Fruit fly (Drosophila melanogaster): Measurements from ENCODE around the gene CG7550.

DNA sequence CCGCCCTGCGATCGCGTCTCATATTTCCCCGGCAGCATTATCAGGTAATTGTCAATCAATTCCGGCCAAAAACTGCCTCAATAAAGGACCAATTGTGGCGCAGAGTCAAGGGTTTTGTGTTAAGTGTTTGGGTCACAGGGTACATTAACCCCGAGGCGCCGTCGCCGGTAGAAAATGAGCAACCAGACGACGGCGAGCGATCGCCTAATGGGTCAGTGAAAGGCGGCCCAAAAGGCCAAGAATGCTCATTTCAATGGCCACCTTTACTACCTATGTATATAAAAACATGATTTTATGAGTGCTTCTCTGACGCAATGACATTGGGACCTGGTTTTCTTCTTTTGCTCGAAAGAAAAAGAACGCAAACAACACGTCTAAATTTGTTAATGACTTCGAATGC is 44.7 kb downstream of the CG7550 start:
- TF ChIP-seq Mnt (GFP tag; optimal IDR thresholded peaks at IDR 0.05) (no peak), kay (GFP tag; ENCODE audit: borderline replicate concordance) (no peak), CG7045 (GFP tag; optimal IDR thresholded peaks at IDR 0.05) (no peak), Clk (GFP tag; optimal IDR thresholded peaks at IDR 0.05) (no peak)
